Worm (Caenorhabditis elegans): ENCODE measurements around the gene srv-13.

srv-13 gene

DNA sequence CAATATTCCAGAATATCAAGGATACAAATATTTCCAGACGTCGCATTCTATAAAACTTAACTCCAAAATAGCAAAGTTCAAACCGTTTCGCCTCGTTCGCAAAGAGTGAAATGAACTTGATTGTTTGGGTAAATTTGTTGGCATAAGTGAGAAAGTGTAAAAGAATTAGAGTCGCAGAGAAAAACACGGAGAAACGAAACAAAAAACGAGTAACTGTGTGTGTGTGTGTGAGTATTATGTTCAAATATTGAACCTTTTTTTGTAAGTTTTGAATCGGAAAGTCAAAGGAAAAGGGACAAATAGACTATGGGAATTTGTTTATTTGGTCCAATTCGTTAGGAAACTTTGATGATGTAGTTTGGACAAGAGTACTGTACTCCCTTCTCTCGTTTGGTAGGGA, 26.6 kb downstream of the srv-13 start, which contains the start of gene acp-7:
Gene acp-7, minus strand, starts transcription at position 101 of the 400 bp plus-strand sequence.
- TF ChIP-seq pha-4 (tag; optimal IDR thresholded peaks at IDR 0.05) (peak; percentile 19), ceh-27 (GFP tag; optimal IDR thresholded peaks at IDR 0.05) (no peak), attf-3 (GFP tag; conservative IDR thresholded peaks at IDR 0.05) (no peak), zfh-2 (GFP tag; conservative IDR thresholded peaks at IDR 0.05) (no peak), sea-2 (GFP tag; IDR thresholded peaks at IDR 0.05) (no peak), ztf-28 (GFP tag; IDR thresholded peaks at IDR 0.05) (no peak), hmg-1.2 (GFP tag; IDR thresholded peaks at IDR 0.05) (0 out of 2 replicates have a peak, but pooled peaks have one; percentile 20), F49E8.2 (tag; optimal IDR thresholded peaks at IDR 0.05; ENCODE audit: insufficient read depth) (no peak), madf-10 (tag; optimal IDR thresholded peaks at IDR 0.05) (no peak), snpc-1.3 (tag; optimal IDR thresholded peaks at IDR 0.05; ENCODE audit: insufficient read depth) (no peak), C17E4.6 (GFP tag; IDR thresholded peaks at IDR 0.05) (no peak), dpl-1 (GFP tag; optimal IDR thresholded peaks at IDR 0.05) (no peak)

DNA sequence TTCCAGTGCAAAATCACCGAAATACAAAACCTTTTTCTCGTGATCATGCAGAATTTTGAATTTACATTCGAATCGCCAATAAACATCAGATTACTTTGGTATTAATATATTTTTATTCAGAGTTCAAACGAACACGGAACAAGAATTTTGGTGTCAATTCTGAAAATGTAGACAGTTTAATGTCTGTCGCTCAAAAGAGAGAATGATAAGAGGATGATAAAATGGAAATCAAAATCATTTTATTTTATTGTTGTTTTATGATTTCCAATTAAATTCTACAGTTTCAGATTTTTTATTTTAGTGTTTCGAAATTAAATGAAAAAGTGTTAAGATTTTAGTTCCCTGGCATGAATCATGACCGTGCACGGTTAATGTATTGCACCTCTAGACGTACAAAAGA, 27.4 kb downstream of the srv-13 start:
- peak; percentile 25 for TF ChIP-seq unc-62 (GFP tag; optimal IDR thresholded peaks at IDR 0.05)
- no peak for TF ChIP-seq rec-8 (tag; optimal IDR thresholded peaks at IDR 0.05)
- peak; percentile 61 for TF ChIP-seq nhr-80 (tag; optimal IDR thresholded peaks at IDR 0.05)

DNA sequence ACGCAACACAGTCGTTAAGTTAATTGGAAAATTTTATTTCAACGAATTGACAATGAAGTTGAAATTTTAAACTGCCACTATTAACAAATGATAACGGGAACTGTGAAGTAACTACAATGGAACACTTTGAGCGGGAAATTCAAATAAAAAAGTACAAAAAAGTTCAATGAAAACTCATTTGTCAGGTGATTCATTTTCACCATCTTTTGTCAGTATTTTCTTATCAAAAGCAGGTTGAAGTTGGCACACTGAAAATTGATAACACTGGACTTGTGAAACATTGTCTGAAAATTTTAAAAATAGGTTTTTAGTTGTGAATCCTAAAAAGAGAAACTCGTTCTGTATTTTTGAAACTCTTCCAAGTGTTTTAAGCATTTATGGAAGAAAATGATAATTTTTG, 28.5 kb downstream of the srv-13 start:
- TF ChIP-seq B0035.1 (tag; optimal IDR thresholded peaks at IDR 0.05) (no peak), nhr-80 (tag; optimal IDR thresholded peaks at IDR 0.05) (peak; percentile 55)

DNA sequence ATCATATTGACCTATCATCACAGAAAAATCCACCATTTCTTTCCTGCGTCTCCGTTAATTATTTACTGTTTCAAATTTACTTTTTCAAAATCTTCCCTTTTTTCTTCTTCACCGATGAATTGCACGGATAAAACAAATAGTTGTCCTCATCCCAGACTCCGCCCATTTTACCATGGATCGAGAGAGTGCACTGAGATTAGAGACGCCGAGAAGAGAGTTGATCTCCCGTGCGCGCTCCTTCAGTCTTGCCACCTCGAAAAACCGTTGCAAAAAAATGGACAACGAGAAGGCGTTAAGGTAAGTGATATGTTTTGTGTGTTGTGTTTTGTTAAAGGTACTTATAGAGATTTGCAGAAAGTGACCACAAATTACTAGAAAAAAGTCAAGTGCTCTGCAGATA, 33.1 kb downstream of the srv-13 start, which contains the start of gene dlc-5:
Gene dlc-5, plus strand, starts transcription at position 154 of the 400 bp plus-strand sequence.
- TF ChIP-seq xnd-1 (tag; optimal IDR thresholded peaks at IDR 0.05) (no peak), rpc-1 (optimal IDR thresholded peaks at IDR 0.05) (no peak), rpc-1 (tag; optimal IDR thresholded peaks at IDR 0.05) (no peak), B0035.1 (tag; optimal IDR thresholded peaks at IDR 0.05) (no peak), lir-1 (GFP tag; conservative IDR thresholded peaks at IDR 0.05) (no peak), lin-54 (GFP tag; optimal IDR thresholded peaks at IDR 0.05) (no peak), F39B2.1 (GFP tag; IDR thresholded peaks at IDR 0.05) (no peak), attf-5 (GFP tag; optimal IDR thresholded peaks at IDR 0.05) (no peak), hlh-12 (tag; optimal IDR thresholded peaks at IDR 0.05) (no peak), Y79H2A.3 (GFP tag; conservative IDR thresholded peaks at IDR 0.05) (no peak)

DNA sequence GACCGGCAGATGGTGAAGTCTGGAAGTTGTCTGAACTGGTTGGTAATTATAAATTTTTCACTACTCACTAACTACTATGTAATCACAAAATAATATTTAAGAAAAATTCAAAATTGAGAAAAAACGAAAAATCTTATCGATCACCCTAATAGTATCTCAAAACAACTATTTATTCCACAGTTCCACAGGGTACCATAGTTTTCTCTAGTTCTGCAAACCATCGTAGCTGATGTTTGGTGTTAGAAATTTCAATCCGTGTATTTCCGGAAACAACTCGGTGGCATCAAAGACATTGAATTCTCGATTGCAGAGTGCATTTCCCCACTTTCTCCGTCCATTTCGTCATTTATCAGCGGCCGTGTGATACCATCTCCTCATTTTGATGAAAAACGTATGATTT, 36.6 kb downstream of the srv-13 start, which contains the start of gene Y73B6BL.31:
Gene Y73B6BL.31, plus strand, starts transcription at position 301 of the 400 bp plus-strand sequence.
- TF ChIP-seq F23B12.7 (tag; optimal IDR thresholded peaks at IDR 0.05; ENCODE audit: insufficient read depth): no peak
- no peak for TF ChIP-seq dpff-1 (tag; optimal IDR thresholded peaks at IDR 0.05)
- no peak for TF ChIP-seq hsf-1 (GFP tag; IDR thresholded peaks at IDR 0.05)
- TF ChIP-seq aptf-3 (GFP tag; IDR thresholded peaks at IDR 0.05): no peak
- no peak for TF ChIP-seq nfya-2 (GFP tag; IDR thresholded peaks at IDR 0.05)
- no peak for TF ChIP-seq F57A8.1 (GFP tag; optimal IDR thresholded peaks at IDR 0.05)
- TF ChIP-seq die-1 (tag; optimal IDR thresholded peaks at IDR 0.05): no peak
- TF ChIP-seq lin-40 (tag; optimal IDR thresholded peaks at IDR 0.05): no peak
- no peak for TF ChIP-seq snpc-1.3 (tag; optimal IDR thresholded peaks at IDR 0.05; ENCODE audit: insufficient read depth)
- TF ChIP-seq F49E8.2 (tag; optimal IDR thresholded peaks at IDR 0.05; ENCODE audit: insufficient read depth): no peak
- no peak for TF ChIP-seq madf-10 (tag; optimal IDR thresholded peaks at IDR 0.05)
- no peak for TF ChIP-seq nfya-1 (tag; optimal IDR thresholded peaks at IDR 0.05; ENCODE audit: borderline replicate concordance, insufficient read depth)
- TF ChIP-seq ceh-79 (tag; optimal IDR thresholded peaks at IDR 0.05): no peak
- no peak for TF ChIP-seq ztf-28 (GFP tag; IDR thresholded peaks at IDR 0.05)
- no peak for TF ChIP-seq sptf-2 (GFP tag; optimal IDR thresholded peaks at IDR 0.05)
- TF ChIP-seq D2030.7 (GFP tag; IDR thresholded peaks at IDR 0.05): no peak
- no peak for TF ChIP-seq ztf-18 (tag; optimal IDR thresholded peaks at IDR 0.05)
- no peak for TF ChIP-seq nhr-120 (GFP tag; IDR thresholded peaks at IDR 0.05)

Measured in whole organism, young adult.